Worm (Caenorhabditis elegans) whole organism, L2 larva: Measurements from ENCODE around the gene ZK180.5.

Source experiments
- F13H6.1 ChIP-seq: sonication (generic microtip); optimal IDR thresholded peaks from 2 replicates; lab custom pipeline; 2016; ENCODE audit warnings: missing genetic modification characterization, missing compliant biosample characterization
- aly-2 ChIP-seq: fragments of 150-350 bp; optimal IDR thresholded peaks from 2 replicates; lab custom pipeline; 2014; ENCODE audit warnings: missing biosample characterization, missing genetic modification characterization
- ceh-82 ChIP-seq: fragments of 150-350 bp; optimal IDR thresholded peaks from 2 replicates; lab custom pipeline; 2014; ENCODE audit warnings: missing biosample characterization, missing genetic modification characterization
- mdl-1 ChIP-seq, 2 experiments: fragments of 150-350 bp in 1 of 2; sonication (generic microtip) in 1 of 2; optimal IDR thresholded peaks; 2 replicates each; lab custom pipeline; 2017; ENCODE audit warnings: missing biosample characterization in 2 of 2, missing genetic modification characterization in 2 of 2
- nhr-11 ChIP-seq: fragments of 150-350 bp; optimal IDR thresholded peaks from 2 replicates; lab custom pipeline; 2014; ENCODE audit warnings: missing biosample characterization, missing genetic modification characterization
- unc-55 ChIP-seq: fragments of 150-350 bp; sonication (generic microtip); optimal IDR thresholded peaks from 3 replicates; lab custom pipeline; 2014; ENCODE audit warnings: missing biosample characterization, missing genetic modification reagents, missing genetic modification characterization
- zag-1 ChIP-seq: fragments of 150-350 bp; optimal IDR thresholded peaks from 2 replicates; lab custom pipeline; 2014; ENCODE audit warnings: missing biosample characterization, missing genetic modification characterization
- ztf-11 ChIP-seq: sonication (generic microtip); optimal IDR thresholded peaks from 2 replicates; lab custom pipeline; 2017; ENCODE audit warnings: missing biosample characterization, missing genetic modification characterization

ce11 chrIV:4517066-4517465 lies at the start of gene ZK180.5:
- TF ChIP-seq zag-1 (tag; lab: Kevin White, UChicago) (no peak), mdl-1 (tag; optimal IDR thresholded peaks at IDR 0.05; lab: Kevin White, UChicago) (no peak), ztf-11 (tag; lab: Kevin White, UChicago) (no peak), nhr-11 (tag; lab: Kevin White, UChicago) (no peak), aly-2 (tag; lab: Kevin White, UChicago) (no peak), unc-55 (no peak), ceh-82 (tag; lab: Kevin White, UChicago) (no peak), F13H6.1 (no peak)
